Worm (Caenorhabditis elegans) whole organism, L2 larva: ENCODE measurements around the gene ins-2.

ENCODE experiments used
- F13H6.1 ChIP-seq: sonication (generic microtip); optimal IDR thresholded peaks from 2 replicates; lab custom pipeline; 2016; ENCODE audit warnings: missing genetic modification characterization, missing compliant biosample characterization
- R02D3.7 ChIP-seq: fragments of 150-350 bp; optimal IDR thresholded peaks from 2 replicates; lab custom pipeline; 2014; ENCODE audit warnings: missing biosample characterization, missing genetic modification characterization
- Y55F3AM.14 ChIP-seq: fragments of 200-800 bp; sonication (Bioruptor generic); optimal IDR thresholded peaks from 2 replicates; lab custom pipeline; 2018; ENCODE audit warnings: mild to moderate bottlenecking, missing genetic modification characterization, missing compliant biosample characterization
- ZK546.5 ChIP-seq: sonication (generic microtip); optimal IDR thresholded peaks from 2 replicates; lab custom pipeline; 2017; ENCODE audit warnings: missing biosample characterization, missing genetic modification characterization
- aly-2 ChIP-seq: fragments of 150-350 bp; optimal IDR thresholded peaks from 2 replicates; lab custom pipeline; 2014; ENCODE audit warnings: missing biosample characterization, missing genetic modification characterization
- blmp-1 ChIP-seq: sonication (generic microtip); optimal IDR thresholded peaks from 2 replicates; lab custom pipeline; 2017; ENCODE audit warnings: missing genetic modification characterization, mild to moderate bottlenecking, missing compliant biosample characterization, antibody characterized with exemption, moderate library complexity; ENCODE audit not compliant: insufficient read depth
- ceh-16 ChIP-seq: fragments of 150-350 bp; optimal IDR thresholded peaks from 2 replicates; lab custom pipeline; 2014; ENCODE audit warnings: missing biosample characterization, missing genetic modification characterization
- ceh-82 ChIP-seq: fragments of 150-350 bp; optimal IDR thresholded peaks from 2 replicates; lab custom pipeline; 2014; ENCODE audit warnings: missing biosample characterization, missing genetic modification characterization
- egl-27 ChIP-seq: sonication (generic microtip); optimal IDR thresholded peaks from 3 replicates; lab custom pipeline; 2017; ENCODE audit warnings: missing biosample characterization, missing genetic modification reagents, missing genetic modification characterization
- elt-1 ChIP-seq: fragments of 150-350 bp; optimal IDR thresholded peaks from 2 replicates; lab custom pipeline; 2014; ENCODE audit warnings: missing biosample characterization, missing genetic modification characterization
- elt-3 ChIP-seq: sonication (generic microtip); optimal IDR thresholded peaks from 2 replicates; lab custom pipeline; 2017; ENCODE audit warnings: missing biosample characterization, missing genetic modification characterization
- fos-1 ChIP-seq: fragments of 150-350 bp; optimal IDR thresholded peaks from 2 replicates; lab custom pipeline; 2014; ENCODE audit warnings: missing biosample characterization, missing genetic modification characterization
- gmeb-1 ChIP-seq: fragments of 150-350 bp; optimal IDR thresholded peaks from 2 replicates; lab custom pipeline; 2014; ENCODE audit warnings: missing biosample characterization, missing genetic modification characterization
- lin-11 ChIP-seq: fragments of 150-350 bp; sonication (generic microtip); optimal IDR thresholded peaks from 2 replicates; lab custom pipeline; 2014; ENCODE audit warnings: missing biosample characterization, missing genetic modification characterization, inconsistent platforms, mixed read lengths
- lin-13 ChIP-seq: fragments of 150-350 bp; optimal IDR thresholded peaks from 2 replicates; lab custom pipeline; 2014; ENCODE audit warnings: missing biosample characterization, missing genetic modification reagents, missing genetic modification characterization
- lin-39 ChIP-seq: fragments of 150-350 bp; optimal IDR thresholded peaks from 2 replicates; lab custom pipeline; 2014; ENCODE audit warnings: missing biosample characterization, missing genetic modification reagents, missing genetic modification characterization
- lsy-2 ChIP-seq, 2 experiments: fragments of 150-350 bp in 1 of 2; sonication (generic microtip) in 1 of 2; optimal IDR thresholded peaks; 2 replicates each; lab custom pipeline; 2014 to 2017; ENCODE audit warnings: missing biosample characterization in 2 of 2, missing genetic modification characterization in 2 of 2
- mab-5 ChIP-seq: fragments of 150-350 bp; optimal IDR thresholded peaks from 2 replicates; lab custom pipeline; 2014; ENCODE audit warnings: missing biosample characterization, missing genetic modification characterization
- mbf-1 ChIP-seq: sonication (generic microtip); optimal IDR thresholded peaks from 2 replicates; lab custom pipeline; 2017; ENCODE audit warnings: missing biosample characterization, missing genetic modification characterization
- mdl-1 ChIP-seq, 2 experiments: fragments of 150-350 bp in 1 of 2; sonication (generic microtip) in 1 of 2; optimal IDR thresholded peaks; 2 replicates each; lab custom pipeline; 2017; ENCODE audit warnings: missing biosample characterization in 2 of 2, missing genetic modification characterization in 2 of 2
- nhr-10 ChIP-seq: sonication (generic microtip); optimal IDR thresholded peaks from 2 replicates; lab custom pipeline; 2017; ENCODE audit warnings: missing biosample characterization, missing genetic modification characterization
- nhr-11 ChIP-seq: fragments of 150-350 bp; optimal IDR thresholded peaks from 2 replicates; lab custom pipeline; 2014; ENCODE audit warnings: missing biosample characterization, missing genetic modification characterization
- nhr-12 ChIP-seq: fragments of 150-350 bp; optimal IDR thresholded peaks from 2 replicates; lab custom pipeline; 2014; ENCODE audit warnings: missing biosample characterization, missing genetic modification characterization
- nhr-129 ChIP-seq: fragments of 150-350 bp; optimal IDR thresholded peaks from 2 replicates; lab custom pipeline; 2014; ENCODE audit warnings: missing biosample characterization, missing genetic modification characterization
- nhr-21 ChIP-seq: fragments of 150-350 bp; optimal IDR thresholded peaks from 2 replicates; lab custom pipeline; 2014; ENCODE audit warnings: missing biosample characterization, missing genetic modification characterization
- nhr-237 ChIP-seq: fragments of 150-350 bp; optimal IDR thresholded peaks from 2 replicates; lab custom pipeline; 2014; ENCODE audit warnings: missing biosample characterization, missing genetic modification characterization
- nhr-25 ChIP-seq: fragments of 150-350 bp; sonication (generic microtip); optimal IDR thresholded peaks from 3 replicates; lab custom pipeline; 2014; ENCODE audit warnings: missing biosample characterization, missing genetic modification characterization
- nhr-6 ChIP-seq: fragments of 150-350 bp; optimal IDR thresholded peaks from 2 replicates; lab custom pipeline; 2014; ENCODE audit warnings: missing biosample characterization, missing genetic modification characterization
- nhr-77 ChIP-seq: fragments of 150-350 bp; optimal IDR thresholded peaks from 2 replicates; lab custom pipeline; 2014; ENCODE audit warnings: missing biosample characterization, missing genetic modification characterization
- sem-4 ChIP-seq: fragments of 150-350 bp; optimal IDR thresholded peaks from 2 replicates; lab custom pipeline; 2014; ENCODE audit warnings: missing biosample characterization, missing genetic modification reagents, missing genetic modification characterization
- sma-3 ChIP-seq: sonication (generic microtip); optimal IDR thresholded peaks from 2 replicates; lab custom pipeline; 2016; ENCODE audit warnings: missing genetic modification reagents, missing genetic modification characterization, missing compliant biosample characterization
- sma-9 ChIP-seq, 2 experiments: fragments of 150-350 bp in 1 of 2; sonication (generic microtip) in 1 of 2; optimal IDR thresholded peaks; 2 replicates each; lab custom pipeline; 2014 to 2016; ENCODE audit warnings: missing genetic modification characterization in 2 of 2, mild to moderate bottlenecking in 1 of 2, missing biosample characterization in 1 of 2, missing compliant biosample characterization in 1 of 2, missing genetic modification reagents in 1 of 2, moderate library complexity in 1 of 2
- snpc-4 ChIP-seq: fragments of 150-350 bp; optimal IDR thresholded peaks from 2 replicates; lab custom pipeline; 2014; ENCODE audit warnings: missing biosample characterization, missing genetic modification characterization
- unc-55 ChIP-seq: fragments of 150-350 bp; sonication (generic microtip); optimal IDR thresholded peaks from 3 replicates; lab custom pipeline; 2014; ENCODE audit warnings: missing biosample characterization, missing genetic modification reagents, missing genetic modification characterization
- unc-62 ChIP-seq: fragments of 150-350 bp; optimal IDR thresholded peaks from 2 replicates; lab custom pipeline; 2014; ENCODE audit warnings: missing biosample characterization, missing genetic modification reagents, missing genetic modification characterization
- ztf-1 ChIP-seq: fragments of 200-800 bp; sonication (Bioruptor generic); conservative IDR thresholded peaks from 2 replicates; pipeline ENCODE4 v1.3.6; 2022; ENCODE audit warnings: missing genetic modification characterization, missing compliant biosample characterization
- ztf-11 ChIP-seq: sonication (generic microtip); optimal IDR thresholded peaks from 2 replicates; lab custom pipeline; 2017; ENCODE audit warnings: missing biosample characterization, missing genetic modification characterization
- ztf-4 ChIP-seq: fragments of 150-350 bp; optimal IDR thresholded peaks from 2 replicates; lab custom pipeline; 2014; ENCODE audit warnings: missing biosample characterization, missing genetic modification characterization

The ins-2 gene

DNA sequence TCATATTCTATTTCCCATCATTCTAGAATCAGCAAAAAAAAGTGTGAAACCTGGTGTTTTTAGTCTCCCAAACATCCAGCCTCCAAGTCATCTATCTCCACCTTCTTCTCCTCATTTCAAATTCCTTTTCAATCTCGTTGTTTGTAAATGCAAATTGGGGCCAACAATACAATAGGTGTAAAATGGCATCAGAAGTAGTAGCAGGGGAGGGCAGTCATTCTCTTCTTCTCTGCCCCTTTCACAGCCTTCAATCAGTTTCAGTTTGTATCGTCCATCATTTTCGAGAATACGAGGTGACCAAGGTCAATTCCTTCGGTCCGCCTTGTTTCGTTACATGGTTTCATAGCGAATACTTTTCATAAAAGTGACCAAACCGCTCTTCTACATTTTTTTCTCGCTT is 19.0 kb upstream of the ins-2 start, which contains the start of gene B0034.4:
TSS of gene B0034.4 (minus strand) at position 229 of the 400 bp plus-strand sequence.
- peak; percentile 4 for TF ChIP-seq nhr-25
- TF ChIP-seq unc-55 (GFP tag; lab: Kevin White, UChicago), result no peak

DNA sequence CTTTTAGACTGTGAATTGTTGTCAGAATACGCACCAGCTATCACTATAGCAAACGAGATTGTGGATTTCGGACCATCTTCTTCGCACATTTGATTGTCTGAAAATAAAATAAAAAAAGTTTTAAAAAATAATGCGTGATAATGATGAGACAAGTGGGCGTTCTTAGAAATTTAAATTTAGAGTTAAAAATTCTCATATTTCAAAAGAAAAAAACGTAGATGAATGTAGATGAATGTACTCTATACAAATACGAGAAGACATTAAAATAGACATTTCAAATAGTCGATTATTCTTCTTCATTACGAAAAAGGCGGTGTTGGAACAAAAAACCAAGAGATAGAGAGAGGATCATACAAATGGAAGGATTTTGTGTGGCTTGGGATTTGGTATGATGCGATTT is 13.4 kb upstream of the ins-2 start, which contains the start of gene B0034.5:
TSS of gene B0034.5 (minus strand) at position 101 of the 400 bp plus-strand sequence.
- TF ChIP-seq nhr-129 (tag; lab: Kevin White, UChicago) (no peak), mbf-1 (tag; lab: Kevin White, UChicago) (no peak), sem-4 (tag; lab: Kevin White, UChicago) (no peak), ztf-11 (tag; lab: Kevin White, UChicago) (no peak), unc-55 (GFP tag; lab: Kevin White, UChicago) (no peak), elt-3 (no peak), mdl-1 (tag; optimal IDR thresholded peaks at IDR 0.05; lab: Kevin White, UChicago) (no peak), aly-2 (tag; lab: Kevin White, UChicago) (no peak), lin-11 (tag; lab: Kevin White, UChicago) (no peak), nhr-25 (no peak), elt-1 (tag; lab: Kevin White, UChicago) (no peak), ceh-82 (tag; lab: Kevin White, UChicago) (no peak), nhr-10 (tag; lab: Kevin White, UChicago) (no peak), lsy-2 (tag; optimal IDR thresholded peaks at IDR 0.05; lab: Kevin White, UChicago) (no peak), Y55F3AM.14 (GFP tag; lab: Kevin White, UChicago) (no peak), nhr-77 (tag; lab: Kevin White, UChicago) (no peak), nhr-6 (no peak), gmeb-1 (tag; lab: Kevin White, UChicago) (no peak), sma-9 (GFP tag; optimal IDR thresholded peaks at IDR 0.05; lab: Kevin White, UChicago) (no peak), sma-9 (tag; optimal IDR thresholded peaks at IDR 0.05; lab: Kevin White, UChicago) (no peak)

DNA sequence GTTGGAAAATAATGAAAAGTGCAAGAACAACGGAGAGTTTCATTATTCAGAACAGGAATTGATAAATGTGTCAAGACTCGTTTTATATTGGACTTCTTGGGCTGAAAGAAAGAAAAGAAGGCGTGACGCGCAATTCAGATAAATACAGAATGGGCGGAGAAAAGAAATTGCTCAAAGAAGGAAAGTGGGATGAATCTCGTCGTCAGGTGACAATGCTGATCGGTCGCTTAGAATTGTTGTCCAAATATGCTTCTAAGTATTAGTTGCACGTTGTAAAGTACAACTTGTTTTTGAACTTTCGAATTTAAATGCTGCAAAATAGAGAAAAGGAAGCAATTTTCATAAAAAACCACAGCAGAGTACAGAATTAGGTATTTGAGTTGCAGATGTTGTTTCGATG is 2.3 kb downstream of the ins-2 start, which contains the start of gene ins-3:
TSS of gene ins-3 (minus strand) at position 101 of the 400 bp plus-strand sequence.
- TF ChIP-seq sma-9 (GFP tag; optimal IDR thresholded peaks at IDR 0.05; lab: Kevin White, UChicago), result no peak
- no peak for TF ChIP-seq sma-9 (tag; optimal IDR thresholded peaks at IDR 0.05; lab: Kevin White, UChicago)

DNA sequence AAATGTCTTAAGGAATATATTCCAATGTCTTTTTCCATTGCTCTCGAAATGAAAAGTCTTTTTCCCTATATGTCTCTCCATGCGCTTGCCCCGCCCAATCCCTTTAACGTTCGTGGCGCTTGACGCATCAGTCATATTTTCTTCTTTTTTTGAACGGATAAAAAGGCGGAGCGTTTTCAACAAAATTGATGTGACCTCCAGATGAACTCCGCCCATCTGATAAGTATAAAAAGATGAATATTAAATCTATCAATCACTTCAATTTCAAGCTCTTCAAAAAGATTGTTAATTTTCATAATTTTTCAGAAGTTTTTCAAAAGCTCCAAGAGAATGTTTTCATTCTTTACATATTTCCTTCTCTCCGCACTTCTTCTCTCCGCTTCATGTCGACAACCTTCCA is 7.7 kb downstream of the ins-2 start, which contains the start of gene ins-4:
TSS of gene ins-4 (plus strand) at position 301 of the 400 bp plus-strand sequence.
- TF ChIP-seq R02D3.7 (tag; lab: Kevin White, UChicago), result no peak
- TF ChIP-seq mdl-1 (tag; optimal IDR thresholded peaks at IDR 0.05; lab: Kevin White, UChicago), result no peak
- TF ChIP-seq elt-3, result no peak
- TF ChIP-seq nhr-12 (tag; lab: Kevin White, UChicago), result no peak
- no peak for TF ChIP-seq unc-62 (GFP tag; lab: Kevin White, UChicago)
- TF ChIP-seq sma-3 (GFP tag; lab: Kevin White, UChicago), result no peak
- no peak for TF ChIP-seq snpc-4 (tag; lab: Kevin White, UChicago)
- TF ChIP-seq sma-9 (GFP tag; optimal IDR thresholded peaks at IDR 0.05; lab: Kevin White, UChicago), result no peak
- no peak for TF ChIP-seq sma-9 (tag; optimal IDR thresholded peaks at IDR 0.05; lab: Kevin White, UChicago)
- no peak for TF ChIP-seq sem-4 (tag; lab: Kevin White, UChicago)
- TF ChIP-seq mab-5 (tag; lab: Kevin White, UChicago), result no peak
- TF ChIP-seq aly-2 (tag; lab: Kevin White, UChicago), result no peak
- TF ChIP-seq ceh-16 (tag; lab: Kevin White, UChicago), result no peak
- TF ChIP-seq blmp-1 (tag; lab: Kevin White, UChicago), result no peak
- no peak for TF ChIP-seq nhr-10 (tag; lab: Kevin White, UChicago)
- TF ChIP-seq lsy-2 (tag; optimal IDR thresholded peaks at IDR 0.05; lab: Kevin White, UChicago), result no peak
- no peak for TF ChIP-seq elt-1 (tag; lab: Kevin White, UChicago)
- no peak for TF ChIP-seq lin-39 (tag; lab: Kevin White, UChicago)

DNA sequence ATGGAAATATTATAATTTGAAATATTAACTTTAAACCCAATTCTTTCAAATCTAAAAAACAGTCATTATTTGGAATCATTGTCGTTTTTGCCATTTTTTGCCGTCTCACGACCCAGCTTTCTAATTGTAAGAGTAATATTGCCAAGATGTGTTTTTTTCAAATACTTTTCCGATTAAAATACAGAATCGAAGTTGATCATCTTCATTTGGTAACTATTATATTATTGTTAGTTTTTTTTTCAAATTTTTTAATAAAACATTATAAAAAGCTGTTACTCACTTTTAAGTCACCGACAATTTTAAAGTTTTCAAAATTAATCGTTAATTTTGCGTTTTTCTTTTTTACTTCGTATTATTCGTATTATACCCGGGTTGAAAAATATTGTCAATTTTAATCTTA is 8.9 kb downstream of the ins-2 start, which contains the start of gene ins-5:
TSS of gene ins-5 (plus strand) at position 301 of the 400 bp plus-strand sequence.
- no peak for TF ChIP-seq fos-1 (tag; lab: Kevin White, UChicago)
- TF ChIP-seq snpc-4 (tag; lab: Kevin White, UChicago), result no peak
- no peak for TF ChIP-seq ZK546.5 (tag; lab: Kevin White, UChicago)
- no peak for TF ChIP-seq lin-13
- TF ChIP-seq nhr-129 (tag; lab: Kevin White, UChicago), result no peak
- no peak for TF ChIP-seq ceh-82 (tag; lab: Kevin White, UChicago)
- TF ChIP-seq unc-55 (GFP tag; lab: Kevin White, UChicago), result no peak
- no peak for TF ChIP-seq ztf-4 (tag; lab: Kevin White, UChicago)
- TF ChIP-seq lin-11 (tag; lab: Kevin White, UChicago), result no peak
- no peak for TF ChIP-seq egl-27 (tag; lab: Kevin White, UChicago)
- no peak for TF ChIP-seq nhr-21
- TF ChIP-seq nhr-11 (tag; lab: Kevin White, UChicago), result no peak
- TF ChIP-seq ztf-1 (GFP tag; lab: Robert Waterston, UW), result no peak
- TF ChIP-seq F13H6.1 (tag; lab: Kevin White, UChicago), result no peak
- no peak for TF ChIP-seq nhr-237 (tag; lab: Kevin White, UChicago)
- no peak for TF ChIP-seq mab-5 (tag; lab: Kevin White, UChicago)
- TF ChIP-seq unc-62 (GFP tag; lab: Kevin White, UChicago), result no peak
